Fruit fly (Drosophila melanogaster) S2 (cell line): ENCODE measurements around the gene CG11891.

Experiments
- CG8478 ChIP-seq: fragments of >200 bp; optimal IDR thresholded peaks from 2 replicates; lab custom pipeline; 2018
- CTCF ChIP-seq, 2 experiments: fragments of >200 bp; optimal IDR thresholded peaks; 2 replicates each; lab custom pipeline; 2018

DNA sequence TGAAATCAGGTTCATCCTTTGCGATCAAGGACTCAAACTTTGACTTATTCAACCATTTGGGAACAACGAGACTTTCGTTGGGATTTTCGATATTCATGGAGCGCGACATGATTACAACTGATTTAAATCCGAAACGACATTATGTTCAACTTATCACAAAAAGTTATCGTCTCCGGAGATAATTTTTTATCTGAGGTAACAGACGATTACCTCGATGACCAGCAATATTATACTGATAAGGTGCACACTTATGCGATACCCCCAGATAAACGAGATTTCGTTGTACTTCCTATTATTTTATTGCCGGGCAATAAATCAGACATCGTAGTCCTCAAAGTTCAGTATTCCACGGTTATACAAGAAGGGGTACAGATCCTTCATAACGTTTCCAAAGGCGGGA, 27.7 kb downstream of the CG11891 start, which contains the start of gene CG31097:
- TF ChIP-seq CG8478 (lab: Kevin White, UChicago) (no peak), CTCF (optimal IDR thresholded peaks at IDR 0.05; lab: Kevin White, UChicago) (no peak)
